Fruit fly (Drosophila melanogaster) whole organism, prepupa: ENCODE measurements around the gene TotB.

Experiments
- Blimp-1 ChIP-seq: fragments of 200-800 bp; sonication (Bioruptor generic); optimal IDR thresholded peaks from 3 replicates; lab custom pipeline; 2017; ENCODE audit warnings: missing biosample characterization, missing genetic modification characterization, mild to moderate bottlenecking, moderate library complexity, missing genetic modification reagents
- CG10669 ChIP-seq: fragments of 200-800 bp; sonication (Bioruptor generic); optimal IDR thresholded peaks from 3 replicates; lab custom pipeline; 2018; ENCODE audit warnings: missing biosample characterization, mild to moderate bottlenecking, missing genetic modification characterization, moderate library complexity
- CG11294 ChIP-seq: fragments of 200-800 bp; sonication (Bioruptor generic); IDR thresholded peaks from 2 replicates; pipeline ENCODE4 v1.3.6; 2022; ENCODE audit warnings: missing biosample characterization, missing genetic modification characterization
- CG11762 ChIP-seq: fragments of 200-800 bp; sonication (Bioruptor generic); optimal IDR thresholded peaks from 3 replicates; lab custom pipeline; 2016; ENCODE audit warnings: missing biosample characterization, missing genetic modification characterization; ENCODE audit not compliant: insufficient read depth
- CG11902 ChIP-seq: fragments of 200-800 bp; sonication (Bioruptor generic); optimal IDR thresholded peaks from 3 replicates; lab custom pipeline; 2016; ENCODE audit warnings: missing biosample characterization, missing genetic modification characterization
- CG1621 ChIP-seq: fragments of 200-800 bp; sonication (Bioruptor generic); optimal IDR thresholded peaks from 3 replicates; lab custom pipeline; 2018; ENCODE audit warnings: missing biosample characterization, mild to moderate bottlenecking, missing genetic modification characterization
- CG3032 ChIP-seq: fragments of 200-800 bp; optimal IDR thresholded peaks from 2 replicates; lab custom pipeline; 2019; ENCODE audit warnings: missing biosample characterization, mild to moderate bottlenecking, missing genetic modification characterization, moderate library complexity
- CG31627 ChIP-seq: fragments of 200-800 bp; sonication (Bioruptor generic); optimal IDR thresholded peaks from 3 replicates; lab custom pipeline; 2016; ENCODE audit warnings: missing biosample characterization, missing genetic modification characterization
- CG32006 ChIP-seq: fragments of 200-800 bp; sonication (Bioruptor generic); optimal IDR thresholded peaks from 3 replicates; lab custom pipeline; 2017; ENCODE audit warnings: missing biosample characterization, mild to moderate bottlenecking, missing genetic modification characterization
- CG34406 ChIP-seq: fragments of 200-800 bp; sonication (Bioruptor generic); optimal IDR thresholded peaks from 3 replicates; lab custom pipeline; 2016; ENCODE audit warnings: missing biosample characterization, missing genetic modification characterization
- CG3919 ChIP-seq: fragments of 200-800 bp; sonication (Bioruptor generic); optimal IDR thresholded peaks from 3 replicates; lab custom pipeline; 2016; ENCODE audit warnings: missing biosample characterization, missing genetic modification characterization
- CG4318 ChIP-seq: fragments of 200-800 bp; sonication (Bioruptor generic); optimal IDR thresholded peaks from 3 replicates; lab custom pipeline; 2017; ENCODE audit warnings: missing biosample characterization, mild to moderate bottlenecking, missing genetic modification characterization
- CG6163 ChIP-seq: fragments of 200-800 bp; sonication (Bioruptor generic); IDR thresholded peaks from 3 replicates; pipeline ENCODE4 v1.3.6; 2022; ENCODE audit warnings: missing biosample characterization, missing genetic modification characterization
- CG6276 ChIP-seq: fragments of 200-800 bp; sonication (Bioruptor generic); optimal IDR thresholded peaks from 2 replicates; lab custom pipeline; 2017; ENCODE audit warnings: missing biosample characterization, mild to moderate bottlenecking, missing genetic modification characterization
- CG6808 ChIP-seq: fragments of 200-800 bp; sonication (Bioruptor generic); optimal IDR thresholded peaks from 3 replicates; lab custom pipeline; 2017; ENCODE audit warnings: missing biosample characterization, missing genetic modification characterization, mild to moderate bottlenecking, moderate library complexity, missing genetic modification reagents
- CG6854 ChIP-seq: fragments of 200-800 bp; sonication (Bioruptor generic); optimal IDR thresholded peaks from 2 replicates; lab custom pipeline; 2017; ENCODE audit warnings: missing biosample characterization, mild to moderate bottlenecking, missing genetic modification characterization
- CG7368 ChIP-seq: fragments of 200-800 bp; sonication (Bioruptor generic); optimal IDR thresholded peaks from 3 replicates; lab custom pipeline; 2016; ENCODE audit warnings: missing biosample characterization, missing genetic modification characterization
- CG8119 ChIP-seq: fragments of 200-800 bp; sonication (Bioruptor generic); IDR thresholded peaks from 3 replicates; pipeline ENCODE4 v1.3.6; 2022; ENCODE audit warnings: missing biosample characterization, missing genetic modification characterization
- CG8319 ChIP-seq: fragments of 200-800 bp; sonication (Bioruptor generic); optimal IDR thresholded peaks from 3 replicates; lab custom pipeline; 2016; ENCODE audit warnings: missing biosample characterization, missing genetic modification characterization
- CG8632 ChIP-seq: fragments of 200-800 bp; sonication (Bioruptor generic); optimal IDR thresholded peaks from 3 replicates; lab custom pipeline; 2016; ENCODE audit warnings: missing biosample characterization, missing genetic modification characterization
- CG9139 ChIP-seq: fragments of 200-800 bp; sonication (Bioruptor generic); optimal IDR thresholded peaks from 3 replicates; lab custom pipeline; 2017; ENCODE audit warnings: missing biosample characterization, mild to moderate bottlenecking, missing genetic modification characterization
- Eip75B ChIP-seq: fragments of 200-800 bp; sonication (Bioruptor generic); optimal IDR thresholded peaks from 3 replicates; lab custom pipeline; 2016; ENCODE audit warnings: missing biosample characterization, missing genetic modification characterization
- Eip78C ChIP-seq: fragments of 200-800 bp; sonication (Bioruptor generic); peaks from one replicate; lab custom pipeline; 2016; ENCODE audit warnings: missing biosample characterization, missing genetic modification characterization
- Ets21C ChIP-seq: fragments of 200-800 bp; sonication (Bioruptor generic); optimal IDR thresholded peaks from 3 replicates; lab custom pipeline; 2016; ENCODE audit warnings: missing biosample characterization, missing genetic modification characterization
- Gug ChIP-seq: fragments of 200-800 bp; sonication (Bioruptor generic); IDR thresholded peaks from 2 replicates; pipeline ENCODE4 v1.3.6; 2022; ENCODE audit warnings: missing biosample characterization, missing genetic modification characterization
- Hr39 ChIP-seq: fragments of 200-800 bp; sonication (Bioruptor generic); optimal IDR thresholded peaks from 2 replicates; lab custom pipeline; 2016; ENCODE audit warnings: missing biosample characterization, missing genetic modification characterization
- Hr4 ChIP-seq: fragments of 200-800 bp; sonication (Bioruptor generic); optimal IDR thresholded peaks from 3 replicates; lab custom pipeline; 2016; ENCODE audit warnings: missing biosample characterization, missing genetic modification characterization
- Lpt ChIP-seq: fragments of 200-800 bp; sonication (Bioruptor generic); optimal IDR thresholded peaks from 3 replicates; lab custom pipeline; 2016; ENCODE audit warnings: missing biosample characterization, missing genetic modification characterization
- OdsH ChIP-seq: fragments of 200-800 bp; sonication (Bioruptor generic); optimal IDR thresholded peaks from 3 replicates; lab custom pipeline; 2016; ENCODE audit warnings: missing biosample characterization, missing genetic modification characterization
- Smox ChIP-seq: fragments of 200-800 bp; sonication (Bioruptor generic); optimal IDR thresholded peaks from 3 replicates; lab custom pipeline; 2016; ENCODE audit warnings: missing biosample characterization, missing genetic modification characterization
- Sox14 ChIP-seq: fragments of 200-800 bp; sonication (Bioruptor generic); optimal IDR thresholded peaks from 3 replicates; lab custom pipeline; 2016; ENCODE audit warnings: missing biosample characterization, missing genetic modification characterization
- Sox15 ChIP-seq: fragments of 200-800 bp; sonication (Bioruptor generic); optimal IDR thresholded peaks from 3 replicates; lab custom pipeline; 2016; ENCODE audit warnings: missing biosample characterization, missing genetic modification characterization
- achi ChIP-seq: fragments of 200-800 bp; sonication (Bioruptor generic); optimal IDR thresholded peaks from 3 replicates; lab custom pipeline; 2016; ENCODE audit warnings: missing biosample characterization, missing genetic modification characterization
- acj6 ChIP-seq: fragments of 200-800 bp; sonication (Bioruptor generic); optimal IDR thresholded peaks from 3 replicates; lab custom pipeline; 2016; ENCODE audit warnings: missing biosample characterization, missing genetic modification characterization
- cyc ChIP-seq: fragments of 200-800 bp; sonication (Bioruptor generic); optimal IDR thresholded peaks from 3 replicates; lab custom pipeline; 2016; ENCODE audit warnings: missing biosample characterization, missing genetic modification characterization
- dac ChIP-seq: fragments of 200-800 bp; sonication (Bioruptor generic); optimal IDR thresholded peaks from 2 replicates; lab custom pipeline; 2017; ENCODE audit warnings: missing biosample characterization, mild to moderate bottlenecking, missing genetic modification characterization
- dsx ChIP-seq: fragments of 200-800 bp; optimal IDR thresholded peaks from 3 replicates; lab custom pipeline; 2019; ENCODE audit warnings: missing biosample characterization, mild to moderate bottlenecking, missing genetic modification characterization, moderate library complexity; ENCODE audit not compliant: poor library complexity, severe bottlenecking
- eg ChIP-seq: fragments of 200-800 bp; sonication (Bioruptor generic); IDR thresholded peaks from 3 replicates; pipeline ENCODE4 v1.3.6; 2022; ENCODE audit warnings: missing biosample characterization, missing genetic modification characterization
- esn ChIP-seq: fragments of 200-800 bp; sonication (Bioruptor generic); optimal IDR thresholded peaks from 2 replicates; lab custom pipeline; 2016; ENCODE audit warnings: missing biosample characterization, mild to moderate bottlenecking, missing genetic modification characterization, moderate library complexity
- fd85E ChIP-seq: fragments of 200-800 bp; sonication (Bioruptor generic); optimal IDR thresholded peaks from 3 replicates; lab custom pipeline; 2016; ENCODE audit warnings: missing biosample characterization, missing genetic modification characterization
- fkh ChIP-seq: fragments of 200-800 bp; sonication (Bioruptor generic); optimal IDR thresholded peaks from 3 replicates; lab custom pipeline; 2017; ENCODE audit warnings: missing biosample characterization, mild to moderate bottlenecking, missing genetic modification characterization, moderate library complexity
- lz ChIP-seq: fragments of 200-800 bp; sonication (Bioruptor generic); optimal IDR thresholded peaks from 3 replicates; lab custom pipeline; 2016; ENCODE audit warnings: missing biosample characterization, missing genetic modification characterization
- net ChIP-seq: fragments of 200-800 bp; sonication (Bioruptor generic); optimal IDR thresholded peaks from 3 replicates; lab custom pipeline; 2016; ENCODE audit warnings: missing biosample characterization, missing genetic modification characterization
- pdm3 ChIP-seq: fragments of 200-800 bp; sonication (Bioruptor generic); optimal IDR thresholded peaks from 3 replicates; lab custom pipeline; 2016; ENCODE audit warnings: missing biosample characterization, missing genetic modification characterization
- salr ChIP-seq, 2 experiments: fragments of 200-800 bp; sonication (Bioruptor generic); optimal IDR thresholded peaks; 3 replicates each; lab custom pipeline; 2016 to 2018; ENCODE audit warnings: missing biosample characterization in 2 of 2, missing genetic modification characterization in 2 of 2, mild to moderate bottlenecking in 1 of 2
- ss ChIP-seq, 2 experiments: fragments of 200-800 bp; sonication (Bioruptor generic); optimal IDR thresholded peaks; 2 replicates in 1 of 2; 3 replicates in 1 of 2; lab custom pipeline; 2017 to 2018; ENCODE audit warnings: mild to moderate bottlenecking in 2 of 2, missing biosample characterization in 2 of 2, missing genetic modification characterization in 2 of 2, moderate library complexity in 1 of 2
- topi ChIP-seq: fragments of 200-800 bp; sonication (Bioruptor generic); optimal IDR thresholded peaks from 3 replicates; lab custom pipeline; 2016; ENCODE audit warnings: missing biosample characterization, missing genetic modification characterization
- vri ChIP-seq: fragments of 200-800 bp; sonication (Bioruptor generic); optimal IDR thresholded peaks from 3 replicates; lab custom pipeline; 2016; ENCODE audit warnings: missing biosample characterization, mild to moderate bottlenecking, missing genetic modification characterization

Gene TotB

DNA sequence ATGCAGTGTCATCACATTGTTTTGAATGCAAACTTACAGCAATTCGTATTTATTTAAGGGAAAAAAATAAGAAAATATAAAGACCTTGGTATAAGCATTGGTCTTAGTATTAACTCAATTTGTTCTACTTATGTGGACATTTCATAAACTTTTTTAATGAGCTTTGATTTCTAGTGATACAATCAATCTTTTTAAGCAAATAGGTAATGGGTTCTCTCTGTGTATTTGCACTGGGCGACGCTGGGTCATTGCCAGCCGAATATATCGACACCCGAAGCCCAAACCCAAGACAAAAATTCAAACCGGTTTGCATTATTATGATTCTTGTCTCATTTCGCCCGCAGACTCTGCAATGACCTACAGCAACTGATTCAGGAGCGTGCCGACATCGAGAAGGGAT is 38.2 kb upstream of the TotB start (continued):
- no peak for TF ChIP-seq Lpt (GFP tag; lab: Kevin White, UChicago)
- TF ChIP-seq CG10669 (GFP tag; lab: Kevin White, UChicago), result no peak
- TF ChIP-seq CG11902 (GFP tag; lab: Kevin White, UChicago), result no peak
- peak; percentile 24 for TF ChIP-seq Smox (GFP tag; lab: Kevin White, UChicago)
- TF ChIP-seq CG31627 (GFP tag; lab: Kevin White, UChicago), result no peak
- no peak for TF ChIP-seq net (GFP tag; lab: Kevin White, UChicago)
- TF ChIP-seq acj6 (GFP tag; lab: Kevin White, UChicago), result peak; percentile 6
- TF ChIP-seq Hr4 (GFP tag; lab: Kevin White, UChicago), result peak; percentile 13
- peak; percentile 12 for TF ChIP-seq cyc (GFP tag; lab: Kevin White, UChicago)
- no peak for TF ChIP-seq dac (GFP tag; lab: Kevin White, UChicago)
- TF ChIP-seq Gug (GFP tag; lab: Robert Waterston, UW), result no peak

DNA sequence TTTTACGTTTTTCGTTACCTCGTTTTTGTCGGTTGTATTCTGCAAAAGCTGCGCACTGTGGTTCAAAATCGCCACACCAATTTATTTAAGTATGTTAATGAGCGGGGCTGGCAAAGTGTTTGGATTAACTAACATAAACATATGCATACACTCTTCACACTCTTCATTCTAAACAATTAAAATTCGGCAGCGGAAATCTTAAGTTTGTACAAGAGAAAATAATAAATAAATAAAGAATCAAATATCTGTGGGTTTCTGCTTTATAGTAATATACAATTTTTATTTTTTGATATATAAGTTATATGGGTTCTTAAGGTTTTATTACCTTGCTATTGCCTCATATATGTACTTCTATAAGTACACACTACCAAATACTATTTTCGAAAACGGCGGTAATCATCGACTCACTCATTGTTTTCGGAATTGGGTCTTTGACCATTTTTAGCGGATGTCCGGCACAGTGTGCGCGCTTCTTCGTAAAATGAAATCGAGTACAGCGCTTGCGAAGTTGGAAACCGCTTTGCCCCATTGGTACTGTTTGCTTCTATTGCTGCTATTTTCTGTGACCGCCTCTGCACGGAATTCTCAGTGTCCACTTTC is 37.4 kb upstream of the TotB start:
- TF ChIP-seq vri (GFP tag; lab: Kevin White, UChicago) (no peak), CG4318 (GFP tag; lab: Kevin White, UChicago) (peak; percentile 58), CG8319 (GFP tag; lab: Kevin White, UChicago) (no peak), topi (GFP tag; lab: Kevin White, UChicago) (peak; percentile 4), Eip75B (GFP tag; lab: Kevin White, UChicago) (no peak), CG1621 (tag; lab: Kevin White, UChicago) (no peak), ss (GFP tag; optimal IDR thresholded peaks at IDR 0.05; lab: Kevin White, UChicago) (no peak), CG3919 (GFP tag; lab: Kevin White, UChicago) (peak; percentile 27), acj6 (GFP tag; lab: Kevin White, UChicago) (peak; percentile 37), CG31627 (GFP tag; lab: Kevin White, UChicago) (no peak), fkh (GFP tag; lab: Kevin White, UChicago) (no peak), CG6854 (GFP tag; lab: Kevin White, UChicago) (no peak), CG32006 (GFP tag; lab: Kevin White, UChicago) (peak; percentile 83), CG11294 (no peak), Blimp-1 (GFP tag; lab: Kevin White, UChicago) (no peak), cyc (GFP tag; lab: Kevin White, UChicago) (no peak), CG6808 (GFP tag; lab: Kevin White, UChicago) (no peak), CG6276 (peak; percentile 49), eg (GFP tag; lab: Robert Waterston, UW) (no peak), CG34406 (GFP tag; lab: Kevin White, UChicago) (peak; percentile 27), dac (GFP tag; lab: Kevin White, UChicago) (peak; percentile 31), CG10669 (GFP tag; lab: Kevin White, UChicago) (no peak), lz (no peak), CG6163 (GFP tag; lab: Robert Waterston, UW) (no peak), esn (GFP tag; lab: Kevin White, UChicago) (no peak), fd85E (no peak), CG8632 (GFP tag; lab: Kevin White, UChicago) (no peak), CG11762 (GFP tag; lab: Kevin White, UChicago) (no peak), Hr4 (GFP tag; lab: Kevin White, UChicago) (peak; percentile 49), achi (GFP tag; lab: Kevin White, UChicago) (peak; percentile 27), Gug (GFP tag; lab: Robert Waterston, UW) (no peak), CG9139 (no peak), Lpt (GFP tag; lab: Kevin White, UChicago) (no peak), Ets21C (GFP tag; lab: Kevin White, UChicago) (no peak), CG8119 (GFP tag; lab: Robert Waterston, UW) (0 out of 3 replicates have a peak, but pooled peaks have one; percentile 31), salr (GFP tag; optimal IDR thresholded peaks at IDR 0.05; lab: Kevin White, UChicago) (peak in 1 of 2 experiments; percentile 49), Sox14 (GFP tag; lab: Kevin White, UChicago) (no peak), Eip78C (GFP tag; lab: Kevin White, UChicago) (peak; percentile 81), Sox15 (GFP tag; lab: Kevin White, UChicago) (no peak), OdsH (peak; percentile 44), Hr39 (GFP tag; lab: Kevin White, UChicago) (no peak), CG7368 (GFP tag; lab: Kevin White, UChicago) (no peak), CG3032 (tag; lab: Kevin White, UChicago) (no peak), dsx (GFP tag; lab: Kevin White, UChicago) (no peak), pdm3 (GFP tag; lab: Kevin White, UChicago) (peak; percentile 12)
